Worm (Caenorhabditis elegans): Measurements from ENCODE around the gene Y41G9A.5.

ce11 chrX:2996976-2997399 lies 50.5 kb downstream of the Y41G9A.5 start:
- TF ChIP-seq elt-4 (tag; optimal IDR thresholded peaks at IDR 0.05) (no peak), npax-4 (tag; optimal IDR thresholded peaks at IDR 0.05) (peak; percentile 5), madf-2 (tag; optimal IDR thresholded peaks at IDR 0.05) (no peak), F13H6.1 (tag; optimal IDR thresholded peaks at IDR 0.05) (peak; percentile 56), lim-6 (tag; optimal IDR thresholded peaks at IDR 0.05) (no peak), ztf-16 (tag; optimal IDR thresholded peaks at IDR 0.05) (peak; percentile 82), ceh-14 (tag; optimal IDR thresholded peaks at IDR 0.05) (peak; percentile 88), mec-3 (tag; optimal IDR thresholded peaks at IDR 0.05; ENCODE audit: borderline replicate concordance) (no peak), ceh-6 (GFP tag; optimal IDR thresholded peaks at IDR 0.05) (peak; percentile 10), hlh-30 (tag; optimal IDR thresholded peaks at IDR 0.05; ENCODE audit: insufficient read depth) (peak; percentile 58), K09A11.1 (tag; optimal IDR thresholded peaks at IDR 0.05; ENCODE audit: insufficient read depth) (peak; percentile 89), hlh-13 (GFP tag; optimal IDR thresholded peaks at IDR 0.05) (peak; percentile 33)
